Fruit fly (Drosophila melanogaster): Measurements from ENCODE around the gene CG31642.

CG31642 gene

dm6 chr2L:6081134-6081832 is 37.0 kb upstream of the CG31642 start (continued):
- TF ChIP-seq CG10543 (GFP tag; optimal IDR thresholded peaks at IDR 0.05) (no peak), cg (GFP tag; optimal IDR thresholded peaks at IDR 0.05) (peak; percentile 27), stc (GFP tag; IDR thresholded peaks at IDR 0.05) (peak; percentile 20; the same call in 1 of the 2 replicates), CG17359 (tag; optimal IDR thresholded peaks at IDR 0.05) (no peak), Chrac-16 (GFP tag; optimal IDR thresholded peaks at IDR 0.05) (no peak), Adf1 (GFP tag; IDR thresholded peaks at IDR 0.05) (peak; percentile 53; the same call in 1 of the 2 replicates), Hey (tag; optimal IDR thresholded peaks at IDR 0.05) (peak; percentile 8), CG15696 (tag; optimal IDR thresholded peaks at IDR 0.05) (no peak), vfl (GFP tag; optimal IDR thresholded peaks at IDR 0.05) (no peak), Nf-YB (GFP tag; optimal IDR thresholded peaks at IDR 0.05) (no peak), repo (GFP tag; optimal IDR thresholded peaks at IDR 0.05) (no peak), CG3847 (GFP tag; IDR thresholded peaks at IDR 0.05) (no peak), lov (optimal IDR thresholded peaks at IDR 0.05) (no peak), lov (GFP tag; IDR thresholded peaks at IDR 0.05) (no peak), CG31441 (GFP tag; IDR thresholded peaks at IDR 0.05) (no peak), CG43689 (GFP tag; IDR thresholded peaks at IDR 0.05) (no peak), CG42726 (GFP tag; IDR thresholded peaks at IDR 0.05; ENCODE audit: partially characterized antibody) (peak; percentile 100), lilli (GFP tag; optimal IDR thresholded peaks at IDR 0.05) (no peak), ac (GFP tag; optimal IDR thresholded peaks at IDR 0.05) (no peak), grn (GFP tag; optimal IDR thresholded peaks at IDR 0.05) (no peak), CG7786 (GFP tag; optimal IDR thresholded peaks at IDR 0.05) (no peak), CG4360 (GFP tag; IDR thresholded peaks at IDR 0.05) (peak; percentile 50; the same call in 1 of the 2 replicates), Scr (GFP tag; IDR thresholded peaks at IDR 0.05; ENCODE audit: partially characterized antibody) (no peak), CG31365 (tag; optimal IDR thresholded peaks at IDR 0.05) (no peak), sens-2 (GFP tag; IDR thresholded peaks at IDR 0.05) (no peak), gt (GFP tag; IDR thresholded peaks at IDR 0.05) (no peak), ase (GFP tag; IDR thresholded peaks at IDR 0.05) (no peak), CG11398 (GFP tag; optimal IDR thresholded peaks at IDR 0.05) (no peak), knrl (GFP tag; IDR thresholded peaks at IDR 0.05; ENCODE audit: partially characterized antibody) (no peak), Deaf1 (tag; optimal IDR thresholded peaks at IDR 0.05) (peak; percentile 14), Xrp1 (GFP tag; IDR thresholded peaks at IDR 0.05) (0 out of 2 replicates have a peak, but pooled peaks have one; percentile 20), pan (optimal IDR thresholded peaks at IDR 0.05) (no peak), pan (GFP tag; optimal IDR thresholded peaks at IDR 0.05 in 1 of 2, IDR thresholded peaks at IDR 0.05 in 1 of 2) (no peak), CG32772 (GFP tag; IDR thresholded peaks at IDR 0.05) (no peak), Mad (GFP tag; optimal IDR thresholded peaks at IDR 0.05) (no peak), sens (GFP tag) (peak; percentile 3), Ravus (GFP tag; IDR thresholded peaks at IDR 0.05) (no peak), z (GFP tag; IDR thresholded peaks at IDR 0.05) (peak; percentile 56; the same call in 1 of the 3 replicates), odd (GFP tag; optimal IDR thresholded peaks at IDR 0.05) (no peak), CG31388 (GFP tag; optimal IDR thresholded peaks at IDR 0.05) (no peak), crol (GFP tag; IDR thresholded peaks at IDR 0.05) (peak; percentile 45; the same call in 1 of the 2 replicates), CG9876 (GFP tag; optimal IDR thresholded peaks at IDR 0.05) (no peak), dpn (GFP tag; optimal IDR thresholded peaks at IDR 0.05) (no peak), bowl (GFP tag; IDR thresholded peaks at IDR 0.05) (no peak), CG33557 (GFP tag; optimal IDR thresholded peaks at IDR 0.05) (no peak), Stat92E (GFP tag; optimal IDR thresholded peaks at IDR 0.05) (no peak), CG6765 (GFP tag; optimal IDR thresholded peaks at IDR 0.05) (no peak), en (GFP tag; optimal IDR thresholded peaks at IDR 0.05) (no peak), chinmo (GFP tag; IDR thresholded peaks at IDR 0.05; ENCODE audit: partially characterized antibody) (0 out of 4 replicates have a peak, but pooled peaks have one; percentile 13), HHEX (GFP tag; optimal IDR thresholded peaks at IDR 0.05) (no peak), Blimp-1 (GFP tag; optimal IDR thresholded peaks at IDR 0.05) (no peak)

Measured in whole organism, embryonic.